Fruit fly (Drosophila melanogaster) whole organism, pupa: ENCODE measurements around the gene Pld3.

Experiments
- CG10348 ChIP-seq: fragments of 200-800 bp; sonication (Bioruptor generic); IDR thresholded peaks from 2 replicates; pipeline ENCODE4 v1.3.6; 2022; ENCODE audit warnings: missing biosample characterization, missing genetic modification characterization
- CG12605 ChIP-seq: fragments of 200-800 bp; sonication (Bioruptor generic); IDR thresholded peaks from 2 replicates; pipeline ENCODE4 v1.3.6; 2022; ENCODE audit warnings: missing biosample characterization, missing genetic modification characterization
- CG15710 ChIP-seq: fragments of 200-800 bp; sonication (Bioruptor generic); optimal IDR thresholded peaks from 2 replicates; lab custom pipeline; 2018; ENCODE audit warnings: missing biosample characterization, mild to moderate bottlenecking, missing genetic modification characterization, moderate library complexity
- CG32121 ChIP-seq: fragments of 200-800 bp; sonication (Bioruptor generic); IDR thresholded peaks from 2 replicates; pipeline ENCODE4 v1.3.6; 2022; ENCODE audit warnings: missing biosample characterization, missing genetic modification characterization
- CG34367 ChIP-seq: fragments of 200-800 bp; sonication (Bioruptor generic); optimal IDR thresholded peaks from 2 replicates; lab custom pipeline; 2018; ENCODE audit warnings: missing biosample characterization, mild to moderate bottlenecking, missing genetic modification characterization
- CG4496 ChIP-seq: fragments of 200-800 bp; sonication (Bioruptor generic); IDR thresholded peaks from 3 replicates; pipeline ENCODE4 v1.3.6; 2022; ENCODE audit warnings: missing biosample characterization, missing genetic modification characterization
- CG8301 ChIP-seq: fragments of 200-800 bp; sonication (Bioruptor generic); optimal IDR thresholded peaks from 2 replicates; lab custom pipeline; 2018; ENCODE audit warnings: missing biosample characterization, mild to moderate bottlenecking, missing genetic modification characterization
- CG9948 ChIP-seq: fragments of 200-800 bp; sonication (Bioruptor generic); optimal IDR thresholded peaks from 2 replicates; lab custom pipeline; 2018; ENCODE audit warnings: missing biosample characterization, mild to moderate bottlenecking, missing genetic modification characterization, moderate library complexity
- EcR ChIP-seq: fragments of 200-800 bp; sonication (Bioruptor generic); optimal IDR thresholded peaks from 3 replicates; lab custom pipeline; 2019; ENCODE audit warnings: missing biosample characterization, missing genetic modification characterization, mild to moderate bottlenecking, moderate library complexity, missing genetic modification reagents
- Pif1B ChIP-seq: fragments of 200-800 bp; sonication (Bioruptor generic); optimal IDR thresholded peaks from 3 replicates; lab custom pipeline; 2016; ENCODE audit warnings: missing biosample characterization, missing genetic modification characterization
- Snoo ChIP-seq: fragments of 200-800 bp; sonication (Bioruptor generic); optimal IDR thresholded peaks from 3 replicates; lab custom pipeline; 2017; ENCODE audit warnings: missing biosample characterization, mild to moderate bottlenecking, missing genetic modification characterization, inconsistent platforms
- gl ChIP-seq: fragments of 200-800 bp; sonication (Bioruptor generic); optimal IDR thresholded peaks from 2 replicates; lab custom pipeline; 2018; ENCODE audit warnings: missing biosample characterization, mild to moderate bottlenecking, missing genetic modification characterization
- rn ChIP-seq: fragments of 200-800 bp; sonication (Bioruptor generic); IDR thresholded peaks from 2 replicates; pipeline ENCODE4 v1.3.6; 2022; ENCODE audit warnings: missing biosample characterization, missing genetic modification characterization

DNA sequence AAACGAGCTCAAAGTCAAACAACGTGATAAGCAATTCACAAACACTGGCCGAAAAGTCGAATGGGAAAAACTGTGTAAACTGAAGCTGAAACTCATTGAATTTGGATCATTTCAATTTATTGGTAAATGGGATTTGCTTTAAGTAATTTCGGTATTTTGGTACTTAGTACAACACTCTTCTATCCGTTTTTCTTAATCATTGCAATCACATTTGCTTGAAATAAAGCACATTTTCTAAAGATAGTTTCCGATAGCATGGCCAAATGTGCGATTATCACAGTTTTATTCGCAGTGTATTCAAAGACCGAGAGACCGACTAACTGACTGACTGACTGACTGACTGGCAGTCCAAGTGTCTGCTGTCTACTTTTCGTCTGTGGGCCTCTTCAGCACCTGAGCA lies 37.9 kb downstream of the Pld3 start:
- TF ChIP-seq EcR: no peak
- peak; percentile 47; the same call in 1 of the 2 replicates for TF ChIP-seq CG32121 (GFP tag; lab: Robert Waterston, UW)
- no peak for TF ChIP-seq Snoo (tag; lab: Kevin White, UChicago)
- no peak for TF ChIP-seq CG12605 (GFP tag; lab: Robert Waterston, UW)
- TF ChIP-seq CG34367: peak; percentile 17
- TF ChIP-seq CG9948 (tag; lab: Kevin White, UChicago): peak; percentile 50
- no peak for TF ChIP-seq rn (GFP tag; lab: Robert Waterston, UW)
- TF ChIP-seq CG8301 (tag; lab: Kevin White, UChicago): peak; percentile 58
- no peak for TF ChIP-seq CG10348 (GFP tag; lab: Robert Waterston, UW)
- TF ChIP-seq CG4496 (GFP tag; lab: Robert Waterston, UW): 0 out of 3 replicates have a peak, but pooled peaks have one; percentile 23
- TF ChIP-seq Pif1B (GFP tag; lab: Kevin White, UChicago): no peak
- no peak for TF ChIP-seq CG15710 (tag; lab: Kevin White, UChicago)
- no peak for TF ChIP-seq gl (tag; lab: Kevin White, UChicago)
